Fruit fly (Drosophila melanogaster) whole organism, adult: ENCODE results near the gene CG10591.

Experiments used
- CG12768 ChIP-seq: fragments of 200-800 bp; sonication (Bioruptor generic); optimal IDR thresholded peaks from 2 replicates; lab custom pipeline; 2017; ENCODE audit warnings: missing biosample characterization, missing genetic modification characterization, mild to moderate bottlenecking, moderate library complexity, missing genetic modification reagents
- CG1620 ChIP-seq: fragments of 200-800 bp; sonication (Bioruptor generic); optimal IDR thresholded peaks from 2 replicates; lab custom pipeline; 2016; ENCODE audit warnings: missing biosample characterization, missing genetic modification characterization
- CG33017 ChIP-seq: fragments of 200-800 bp; sonication (Bioruptor generic); optimal IDR thresholded peaks from 2 replicates; lab custom pipeline; 2018; ENCODE audit warnings: missing biosample characterization, mild to moderate bottlenecking, missing genetic modification characterization, moderate library complexity
- CG5204 ChIP-seq: fragments of 200-800 bp; sonication (Bioruptor generic); optimal IDR thresholded peaks from 2 replicates; lab custom pipeline; 2016; ENCODE audit warnings: missing biosample characterization, missing genetic modification characterization
- CG7101 ChIP-seq: fragments of 200-800 bp; sonication (Bioruptor generic); optimal IDR thresholded peaks from 2 replicates; lab custom pipeline; 2018; ENCODE audit warnings: missing biosample characterization, mild to moderate bottlenecking, missing genetic modification characterization, moderate library complexity
- Crg-1 ChIP-seq: fragments of 200-800 bp; sonication (Bioruptor generic); optimal IDR thresholded peaks from 2 replicates; lab custom pipeline; 2016; ENCODE audit warnings: missing biosample characterization, missing genetic modification characterization
- Hr96 ChIP-seq: fragments of 200-800 bp; sonication (Bioruptor generic); optimal IDR thresholded peaks from 2 replicates; lab custom pipeline; 2016; ENCODE audit warnings: missing biosample characterization, missing genetic modification characterization
- cic ChIP-seq: fragments of 200-800 bp; sonication (Bioruptor generic); optimal IDR thresholded peaks from 2 replicates; lab custom pipeline; 2017; ENCODE audit warnings: missing biosample characterization, mild to moderate bottlenecking, missing genetic modification characterization, moderate library complexity
- cnc ChIP-seq, 2 experiments: fragments of >200 bp; optimal IDR thresholded peaks; 2 replicates each; lab custom pipeline; 2017
- kay ChIP-seq: fragments of 200-800 bp; sonication (Bioruptor generic); peaks from one replicate; lab custom pipeline; 2016; ENCODE audit warnings: missing biosample characterization, missing genetic modification characterization, borderline replicate concordance
- ovo ChIP-seq: fragments of 200-800 bp; sonication (Bioruptor generic); optimal IDR thresholded peaks from 2 replicates; lab custom pipeline; 2016; ENCODE audit warnings: missing biosample characterization, missing genetic modification characterization
- pad ChIP-seq: fragments of 200-800 bp; sonication (Bioruptor generic); optimal IDR thresholded peaks from 3 replicates; lab custom pipeline; 2017; ENCODE audit warnings: missing biosample characterization, missing genetic modification characterization, mild to moderate bottlenecking, moderate library complexity, missing genetic modification reagents
- toe ChIP-seq: fragments of 200-800 bp; sonication (Bioruptor generic); optimal IDR thresholded peaks from 2 replicates; lab custom pipeline; 2016; ENCODE audit warnings: missing biosample characterization, missing genetic modification characterization

- TF ChIP-seq CG12768 (GFP tag; lab: Kevin White, UChicago) = no peak
- no peak for TF ChIP-seq cic (GFP tag; lab: Kevin White, UChicago)
- TF ChIP-seq toe = no peak
- TF ChIP-seq kay (GFP tag; lab: Kevin White, UChicago) = no peak
- TF ChIP-seq pad (GFP tag; lab: Kevin White, UChicago) = no peak
- no peak for TF ChIP-seq ovo
- no peak for TF ChIP-seq CG33017
- no peak for TF ChIP-seq CG5204 (GFP tag; lab: Kevin White, UChicago)
- TF ChIP-seq CG1620 (GFP tag; lab: Kevin White, UChicago) = no peak
- TF ChIP-seq Crg-1 (GFP tag; lab: Kevin White, UChicago) = no peak
- no peak for TF ChIP-seq cnc (optimal IDR thresholded peaks at IDR 0.05; lab: Kevin White, UChicago)
- TF ChIP-seq Hr96 (GFP tag; lab: Kevin White, UChicago) = no peak
- TF ChIP-seq CG7101 (tag; lab: Kevin White, UChicago) = no peak
Measured at dm6 chr3L:5568361-5568760, 31.1 kb downstream of the CG10591 start.
